Worm (Caenorhabditis elegans) whole organism, young adult: ENCODE results near the gene F38B7.17.
A peak's percentile ranks its signal among the peaks of the same experiment; 100 is the strongest.

ENCODE experiments used
- B0336.3 ChIP-seq: fragments of 200-800 bp; sonication (Bioruptor generic); IDR thresholded peaks from 2 replicates; pipeline ENCODE4 v1.3.6; 2022; ENCODE audit warnings: missing genetic modification characterization, missing compliant biosample characterization
- D2030.7 ChIP-seq: fragments of 200-800 bp; sonication (Bioruptor generic); IDR thresholded peaks from 2 replicates; pipeline ENCODE4 v1.3.6; 2022; ENCODE audit warnings: missing genetic modification reagents, missing genetic modification characterization, missing compliant biosample characterization
- F22D6.2 ChIP-seq: sonication (generic microtip); optimal IDR thresholded peaks from 2 replicates; lab custom pipeline; 2016; ENCODE audit warnings: mild to moderate bottlenecking, missing genetic modification characterization, missing compliant biosample characterization
- F37B4.10 ChIP-seq: fragments of 200-800 bp; sonication (Bioruptor generic); IDR thresholded peaks from 2 replicates; pipeline ENCODE4 v1.3.6; 2022; ENCODE audit warnings: missing genetic modification characterization, missing compliant biosample characterization
- F39B2.1 ChIP-seq: fragments of 200-800 bp; sonication (Bioruptor generic); IDR thresholded peaks from 2 replicates; pipeline ENCODE4 v1.3.6; 2022; ENCODE audit warnings: missing genetic modification reagents, missing genetic modification characterization, missing compliant biosample characterization
- F57A8.1 ChIP-seq: fragments of 200-800 bp; sonication (Bioruptor generic); optimal IDR thresholded peaks from 2 replicates; lab custom pipeline; 2018; ENCODE audit warnings: mild to moderate bottlenecking, missing genetic modification characterization, moderate library complexity, missing compliant biosample characterization
- F57C9.4 ChIP-seq: sonication (generic microtip); optimal IDR thresholded peaks from 2 replicates; lab custom pipeline; 2017; ENCODE audit warnings: mild to moderate bottlenecking, missing genetic modification characterization, missing compliant biosample characterization
- K12H6.12 ChIP-seq: fragments of 200-800 bp; sonication (Bioruptor generic); optimal IDR thresholded peaks from 2 replicates; lab custom pipeline; 2018; ENCODE audit warnings: mild to moderate bottlenecking, missing genetic modification characterization, missing compliant biosample characterization
- T26A5.8 ChIP-seq: sonication (generic microtip); optimal IDR thresholded peaks from 2 replicates; lab custom pipeline; 2016; ENCODE audit warnings: missing genetic modification characterization, missing compliant biosample characterization
- Y53F4B.3 ChIP-seq: fragments of 200-800 bp; sonication (Bioruptor generic); IDR thresholded peaks from 2 replicates; pipeline ENCODE4 v1.3.6; 2022; ENCODE audit warnings: missing genetic modification reagents, missing genetic modification characterization, missing compliant biosample characterization
- Y56A3A.18 ChIP-seq: fragments of 200-800 bp; sonication (Bioruptor generic); IDR thresholded peaks from 2 replicates; pipeline ENCODE4 v1.3.6; 2022; ENCODE audit warnings: missing genetic modification reagents, missing genetic modification characterization, missing compliant biosample characterization
- Y67H2A.10 ChIP-seq: fragments of 200-800 bp; sonication (Bioruptor generic); conservative IDR thresholded peaks from 2 replicates; pipeline ENCODE4 v1.3.6; 2022; ENCODE audit warnings: missing genetic modification reagents, missing genetic modification characterization, missing compliant biosample characterization
- atf-7 ChIP-seq: sonication (generic microtip); optimal IDR thresholded peaks from 2 replicates; lab custom pipeline; 2017; ENCODE audit warnings: mild to moderate bottlenecking, missing genetic modification characterization, missing compliant biosample characterization
- attf-3 ChIP-seq: fragments of 200-800 bp; sonication (Bioruptor generic); conservative IDR thresholded peaks from 2 replicates; pipeline ENCODE4 v1.3.6; 2022; ENCODE audit warnings: missing genetic modification reagents, missing genetic modification characterization, missing compliant biosample characterization
- attf-5 ChIP-seq: fragments of 200-800 bp; sonication (Bioruptor generic); optimal IDR thresholded peaks from 2 replicates; lab custom pipeline; 2018; ENCODE audit warnings: mild to moderate bottlenecking, missing genetic modification characterization, missing compliant biosample characterization
- cebp-1 ChIP-seq, 2 experiments: fragments of 200-800 bp in 1 of 2; sonication (Bioruptor generic) in 1 of 2; sonication (generic microtip) in 1 of 2; IDR thresholded peaks in 1 of 2; optimal IDR thresholded peaks in 1 of 2; 2 replicates each; pipeline versions ENCODE4 v1.3.6 to Lab custom; 2017 to 2022; ENCODE audit warnings: missing compliant biosample characterization in 2 of 2, missing genetic modification characterization in 2 of 2, mild to moderate bottlenecking in 1 of 2, missing genetic modification reagents in 1 of 2, moderate library complexity in 1 of 2
- cebp-2 ChIP-seq: fragments of 200-800 bp; sonication (Bioruptor generic); IDR thresholded peaks from 2 replicates; pipeline ENCODE4 v1.3.6; 2022; ENCODE audit warnings: missing genetic modification characterization, missing compliant biosample characterization
- ceh-27 ChIP-seq: fragments of 200-800 bp; sonication (Bioruptor generic); optimal IDR thresholded peaks from 2 replicates; lab custom pipeline; 2018; ENCODE audit warnings: mild to moderate bottlenecking, missing genetic modification characterization, moderate library complexity, missing compliant biosample characterization
- ceh-58 ChIP-seq: fragments of 200-800 bp; sonication (Bioruptor generic); IDR thresholded peaks from 2 replicates; pipeline ENCODE4 v1.3.6; 2022; ENCODE audit warnings: missing genetic modification characterization, missing compliant biosample characterization
- ceh-91 ChIP-seq: fragments of 200-800 bp; sonication (Bioruptor generic); IDR thresholded peaks from 2 replicates; pipeline ENCODE4 v1.3.6; 2022; ENCODE audit warnings: missing genetic modification reagents, missing genetic modification characterization, missing compliant biosample characterization
- chd-7 ChIP-seq: sonication (generic microtip); optimal IDR thresholded peaks from 2 replicates; lab custom pipeline; 2016; ENCODE audit warnings: mild to moderate bottlenecking, missing genetic modification characterization, moderate library complexity, missing compliant biosample characterization
- dox-1 ChIP-seq: fragments of 200-800 bp; sonication (Bioruptor generic); IDR thresholded peaks from 2 replicates; pipeline ENCODE4 v1.3.6; 2022; ENCODE audit warnings: missing genetic modification reagents, missing genetic modification characterization, missing compliant biosample characterization
- dpl-1 ChIP-seq: fragments of 150-350 bp; optimal IDR thresholded peaks from 2 replicates; lab custom pipeline; 2014; ENCODE audit warnings: missing biosample characterization, missing genetic modification reagents, missing genetic modification characterization
- egl-44 ChIP-seq: fragments of 200-800 bp; sonication (Bioruptor generic); IDR thresholded peaks from 2 replicates; pipeline ENCODE4 v1.3.6; 2022; ENCODE audit warnings: missing genetic modification reagents, missing genetic modification characterization, missing compliant biosample characterization
- egrh-3 ChIP-seq: fragments of 200-800 bp; sonication (Bioruptor generic); IDR thresholded peaks from 2 replicates; pipeline ENCODE4 v1.3.6; 2022; ENCODE audit warnings: missing genetic modification reagents, missing genetic modification characterization, missing compliant biosample characterization
- ets-4 ChIP-seq: fragments of 200-800 bp; sonication (Bioruptor generic); optimal IDR thresholded peaks from 2 replicates; lab custom pipeline; 2018; ENCODE audit warnings: mild to moderate bottlenecking, missing genetic modification characterization, missing compliant biosample characterization
- hlh-12 ChIP-seq: sonication (generic microtip); optimal IDR thresholded peaks from 2 replicates; lab custom pipeline; 2016; ENCODE audit warnings: missing genetic modification characterization, missing compliant biosample characterization
- hmg-1.2 ChIP-seq: fragments of 200-800 bp; sonication (Bioruptor generic); IDR thresholded peaks from 2 replicates; pipeline ENCODE4 v1.3.6; 2022; ENCODE audit warnings: missing genetic modification reagents, missing genetic modification characterization, missing compliant biosample characterization
- hmg-20 ChIP-seq: fragments of 200-800 bp; sonication (Bioruptor generic); IDR thresholded peaks from 2 replicates; pipeline ENCODE4 v1.3.6; 2022; ENCODE audit warnings: missing genetic modification reagents, missing genetic modification characterization, missing compliant biosample characterization
- hsf-1 ChIP-seq: fragments of 200-800 bp; sonication (Bioruptor generic); IDR thresholded peaks from 2 replicates; pipeline ENCODE4 v1.3.6; 2022; ENCODE audit warnings: missing genetic modification reagents, missing genetic modification characterization, missing compliant biosample characterization
- let-607 ChIP-seq, 2 experiments: fragments of 200-800 bp in 1 of 2; sonication (Bioruptor generic) in 1 of 2; sonication (generic microtip) in 1 of 2; optimal IDR thresholded peaks; 2 replicates each; lab custom pipeline; 2016 to 2018; ENCODE audit warnings: mild to moderate bottlenecking in 2 of 2, missing compliant biosample characterization in 2 of 2, missing genetic modification characterization in 2 of 2, moderate library complexity in 2 of 2, missing genotype in 1 of 2
- lin-35 ChIP-seq, 3 experiments: fragments of 150-350 bp in 2 of 3; sonication (generic microtip) in 1 of 3; optimal IDR thresholded peaks; 2 replicates each; lab custom pipeline; 2014 to 2018; ENCODE audit warnings: missing biosample characterization in 3 of 3, missing genetic modification characterization in 3 of 3, missing genetic modification reagents in 3 of 3
- lin-54 ChIP-seq: fragments of 200-800 bp; sonication (Bioruptor generic); optimal IDR thresholded peaks from 2 replicates; lab custom pipeline; 2018; ENCODE audit warnings: mild to moderate bottlenecking, missing genetic modification characterization, missing compliant biosample characterization
- madf-3 ChIP-seq: fragments of 200-800 bp; sonication (Bioruptor generic); IDR thresholded peaks from 2 replicates; pipeline ENCODE4 v1.3.6; 2022; ENCODE audit warnings: missing genetic modification reagents, missing genetic modification characterization, missing compliant biosample characterization
- nhr-80 ChIP-seq: sonication (generic microtip); optimal IDR thresholded peaks from 2 replicates; lab custom pipeline; 2016; ENCODE audit warnings: missing genetic modification characterization, missing compliant biosample characterization
- pbrm-1 ChIP-seq: fragments of 200-800 bp; sonication (Bioruptor generic); IDR thresholded peaks from 2 replicates; pipeline ENCODE4 v1.3.6; 2022; ENCODE audit warnings: missing genetic modification reagents, missing genetic modification characterization, missing compliant biosample characterization
- sdz-38 ChIP-seq: sonication (generic microtip); optimal IDR thresholded peaks from 2 replicates; lab custom pipeline; 2016; ENCODE audit warnings: missing genotype, missing genetic modification characterization, missing compliant biosample characterization
- snpc-4 ChIP-seq, 5 experiments: fragments of 150-350 bp in 1 of 5; sonication (generic microtip) in 4 of 5; optimal IDR thresholded peaks; 2 replicates each; lab custom pipeline; 2014 to 2018; ENCODE audit warnings: missing genetic modification characterization in 5 of 5, missing biosample characterization in 3 of 5, antibody characterized with exemption in 2 of 5, mild to moderate bottlenecking in 2 of 5, missing compliant biosample characterization in 2 of 5, missing genotype in 2 of 5, moderate library complexity in 2 of 5, missing genetic modification reagents in 1 of 5
- tbp1 ChIP-seq: fragments of 200-800 bp; sonication (Bioruptor generic); optimal IDR thresholded peaks from 2 replicates; lab custom pipeline; 2018; ENCODE audit warnings: mild to moderate bottlenecking, missing genetic modification characterization, missing compliant biosample characterization
- tlf-1 ChIP-seq: fragments of 200-800 bp; sonication (Bioruptor generic); optimal IDR thresholded peaks from 2 replicates; lab custom pipeline; 2018; ENCODE audit warnings: mild to moderate bottlenecking, missing genetic modification characterization, missing compliant biosample characterization
- unc-130 ChIP-seq: sonication (generic microtip); optimal IDR thresholded peaks from 2 replicates; lab custom pipeline; 2016; ENCODE audit warnings: missing genetic modification reagents, missing genetic modification characterization, missing compliant biosample characterization
- ztf-18 ChIP-seq: sonication (generic microtip); optimal IDR thresholded peaks from 2 replicates; lab custom pipeline; 2016; ENCODE audit warnings: missing genotype, mild to moderate bottlenecking, missing genetic modification characterization, missing compliant biosample characterization
- ztf-26 ChIP-seq: sonication (generic microtip); optimal IDR thresholded peaks from 2 replicates; lab custom pipeline; 2017; ENCODE audit warnings: missing genetic modification characterization, missing compliant biosample characterization
- ztf-6 ChIP-seq: fragments of 200-800 bp; sonication (Bioruptor generic); IDR thresholded peaks from 2 replicates; pipeline ENCODE4 v1.3.6; 2022; ENCODE audit warnings: missing genetic modification reagents, missing genetic modification characterization, missing compliant biosample characterization

F38B7.17 gene

DNA sequence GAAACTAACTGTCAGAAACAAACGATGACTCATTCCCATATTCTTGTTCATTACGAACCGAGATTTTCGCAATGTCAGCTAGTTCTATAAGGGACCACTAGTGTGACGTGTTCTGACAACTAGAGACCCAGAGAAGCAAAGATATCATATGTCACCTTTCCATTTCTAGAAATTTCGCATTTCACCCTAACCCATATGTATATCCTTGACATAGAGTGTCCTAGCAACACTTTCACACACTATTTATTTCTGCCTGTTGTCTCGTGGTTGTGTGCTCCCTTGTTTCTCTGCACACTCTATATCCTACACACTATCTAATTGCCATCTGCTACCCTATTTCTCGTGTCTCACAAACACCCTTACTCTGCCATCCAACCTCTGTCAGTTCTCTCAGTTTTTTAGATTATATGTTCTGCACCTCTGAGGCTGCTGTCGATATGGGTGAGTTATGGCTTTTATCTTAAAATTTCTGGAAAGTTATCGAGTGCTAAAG, at the start of gene F38B7.17, which contains the start of gene F38B7.3:
Gene F38B7.17 (minus strand): TSS at position 51 of the 493 bp plus-strand sequence.
Gene F38B7.3 (plus strand): TSS at position 194 of the 493 bp plus-strand sequence.
- TF ChIP-seq dox-1 (GFP tag; lab: Robert Waterston, UW), result 0 out of 2 replicates have a peak, but pooled peaks have one; percentile 19
- no peak for TF ChIP-seq snpc-4 (GFP tag; optimal IDR thresholded peaks at IDR 0.05; lab: Kevin White, UChicago)
- TF ChIP-seq snpc-4 (tag; optimal IDR thresholded peaks at IDR 0.05; lab: Kevin White, UChicago), result peak in 3 of 4 experiments; percentile 6 to 48 (median 6)
- no peak for TF ChIP-seq egrh-3 (GFP tag; lab: Robert Waterston, UW)
- TF ChIP-seq egl-44 (GFP tag; lab: Robert Waterston, UW), result no peak
- TF ChIP-seq ztf-18 (tag; lab: Kevin White, UChicago), result peak; percentile 29
- TF ChIP-seq ztf-6, result no peak
- TF ChIP-seq ceh-58 (GFP tag; lab: Robert Waterston, UW), result no peak
- no peak for TF ChIP-seq attf-3
- no peak for TF ChIP-seq madf-3
- no peak for TF ChIP-seq cebp-2 (GFP tag; lab: Robert Waterston, UW)
- TF ChIP-seq F57A8.1 (GFP tag; lab: Kevin White, UChicago), result no peak
- peak; percentile 15 for TF ChIP-seq ceh-27 (GFP tag; lab: Kevin White, UChicago)
- no peak for TF ChIP-seq cebp-1 (GFP tag; IDR thresholded peaks at IDR 0.05; lab: Robert Waterston, UW)
- peak; percentile 64 for TF ChIP-seq cebp-1 (tag; optimal IDR thresholded peaks at IDR 0.05; lab: Kevin White, UChicago)
- TF ChIP-seq hsf-1 (GFP tag; lab: Robert Waterston, UW), result no peak
- TF ChIP-seq F57C9.4 (tag; lab: Kevin White, UChicago), result no peak
- peak; percentile 30 for TF ChIP-seq ztf-26
- no peak for TF ChIP-seq B0336.3
- no peak for TF ChIP-seq pbrm-1 (GFP tag; lab: Robert Waterston, UW)
- TF ChIP-seq tbp1, result peak; percentile 18
- no peak for TF ChIP-seq Y53F4B.3 (GFP tag; lab: Robert Waterston, UW)
- TF ChIP-seq lin-54 (GFP tag; lab: Kevin White, UChicago), result peak; percentile 15
- TF ChIP-seq ceh-91 (GFP tag; lab: Robert Waterston, UW), result no peak
- peak; percentile 60 for TF ChIP-seq attf-5 (GFP tag; lab: Kevin White, UChicago)
- no peak for TF ChIP-seq tlf-1 (GFP tag; lab: Kevin White, UChicago)
- no peak for TF ChIP-seq let-607 (tag; optimal IDR thresholded peaks at IDR 0.05; lab: Kevin White, UChicago)
- no peak for TF ChIP-seq chd-7
- TF ChIP-seq Y67H2A.10 (GFP tag; lab: Robert Waterston, UW), result no peak
- peak; percentile 90 for TF ChIP-seq hmg-1.2
- no peak for TF ChIP-seq F39B2.1 (GFP tag; lab: Robert Waterston, UW)
- no peak for TF ChIP-seq F22D6.2 (tag; lab: Kevin White, UChicago)
- peak; percentile 28 for TF ChIP-seq K12H6.12 (tag; lab: Kevin White, UChicago)
- TF ChIP-seq atf-7, result no peak
- TF ChIP-seq lin-35 (GFP tag; optimal IDR thresholded peaks at IDR 0.05; lab: Kevin White, UChicago), result peak in 1 of 3 experiments; percentile 32
- TF ChIP-seq F37B4.10 (GFP tag; lab: Robert Waterston, UW), result no peak
- TF ChIP-seq dpl-1, result no peak
- TF ChIP-seq sdz-38 (tag; lab: Kevin White, UChicago), result no peak
- TF ChIP-seq nhr-80 (tag; lab: Kevin White, UChicago), result peak; percentile 56
- no peak for TF ChIP-seq D2030.7 (GFP tag; lab: Robert Waterston, UW)
- no peak for TF ChIP-seq unc-130 (GFP tag; lab: Kevin White, UChicago)
- TF ChIP-seq ets-4, result no peak
- TF ChIP-seq hlh-12 (tag; lab: Kevin White, UChicago), result no peak
- TF ChIP-seq hmg-20 (GFP tag; lab: Robert Waterston, UW), result no peak
- TF ChIP-seq Y56A3A.18 (GFP tag; lab: Robert Waterston, UW), result no peak
- TF ChIP-seq T26A5.8 (tag; lab: Kevin White, UChicago), result no peak
- TF ChIP-seq, all 124 proteins: peak for 13
